Worm (Caenorhabditis elegans) whole organism, L1 larva: ENCODE data around the gene ZC168.2.

Source experiments
- Y116A8C.19 ChIP-seq: sonication (generic microtip); optimal IDR thresholded peaks from 2 replicates; lab custom pipeline; 2016; ENCODE audit warnings: missing compliant biosample characterization, missing genetic modification characterization, borderline replicate concordance
- ceh-90 ChIP-seq: sonication (generic microtip); optimal IDR thresholded peaks from 2 replicates; lab custom pipeline; 2016; ENCODE audit warnings: missing genetic modification characterization, missing compliant biosample characterization
- irx-1 ChIP-seq: sonication (generic microtip); optimal IDR thresholded peaks from 2 replicates; lab custom pipeline; 2016; ENCODE audit warnings: missing genetic modification characterization, missing compliant biosample characterization
- lin-35 ChIP-seq, 2 experiments: fragments of 150-350 bp; optimal IDR thresholded peaks; 2 replicates each; lab custom pipeline; 2014; ENCODE audit warnings: missing biosample characterization in 2 of 2, missing genetic modification characterization in 2 of 2, missing genetic modification reagents in 2 of 2
- nhr-84 ChIP-seq: sonication (generic microtip); optimal IDR thresholded peaks from 2 replicates; lab custom pipeline; 2017; ENCODE audit warnings: missing biosample characterization, missing genetic modification characterization
- skn-1 ChIP-seq: fragments of 150-350 bp; optimal IDR thresholded peaks from 2 replicates; lab custom pipeline; 2014; ENCODE audit warnings: missing biosample characterization, missing genetic modification characterization
- unc-62 ChIP-seq: fragments of 150-350 bp; optimal IDR thresholded peaks from 2 replicates; lab custom pipeline; 2014; ENCODE audit warnings: missing biosample characterization, missing genetic modification reagents, missing genetic modification characterization
- ztf-11 ChIP-seq, 2 experiments: sonication (generic microtip); optimal IDR thresholded peaks; 2 replicates each; lab custom pipeline; 2016 to 2017; ENCODE audit warnings: missing genetic modification characterization in 2 of 2, missing biosample characterization in 1 of 2, missing compliant biosample characterization in 1 of 2

DNA sequence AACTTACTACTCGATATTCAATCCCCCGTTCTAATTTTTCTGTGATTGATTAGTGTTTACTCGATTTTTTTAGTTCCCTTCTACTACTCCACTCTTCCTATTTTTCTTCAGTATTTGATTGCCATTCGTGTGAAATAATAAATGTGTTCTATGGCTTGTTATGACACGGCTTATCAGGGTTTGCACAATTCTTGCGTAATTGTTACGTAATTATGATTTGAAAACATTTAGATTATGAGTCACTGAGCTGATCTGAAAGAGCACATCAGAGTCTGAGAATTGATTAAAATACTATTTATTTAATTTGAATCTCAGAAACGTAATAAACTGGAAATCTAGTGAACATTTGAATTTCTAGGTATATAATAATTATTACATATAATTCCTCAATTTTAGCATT lies 49.8 kb downstream of the ZC168.2 start:
- TF ChIP-seq irx-1 (tag; lab: Kevin White, UChicago) (no peak), ceh-90 (tag; lab: Kevin White, UChicago) (no peak), ztf-11 (tag; optimal IDR thresholded peaks at IDR 0.05; lab: Kevin White, UChicago) (no peak), skn-1 (tag; lab: Kevin White, UChicago) (no peak), nhr-84 (tag; lab: Kevin White, UChicago) (no peak), Y116A8C.19 (no peak), lin-35 (GFP tag; optimal IDR thresholded peaks at IDR 0.05; lab: Kevin White, UChicago) (no peak), unc-62 (GFP tag; lab: Kevin White, UChicago) (no peak)
